Worm (Caenorhabditis elegans) whole organism, late embryonic: Measurements from ENCODE around the gene nhr-270.

Experiments
- C38D4.7 ChIP-seq: fragments of 200-800 bp; sonication (Bioruptor generic); optimal IDR thresholded peaks from 2 replicates; lab custom pipeline; 2018; ENCODE audit warnings: mild to moderate bottlenecking, missing genetic modification characterization, moderate library complexity, missing compliant biosample characterization
- K09A11.1 ChIP-seq: sonication (generic microtip); optimal IDR thresholded peaks from 2 replicates; lab custom pipeline; 2017; ENCODE audit warnings: antibody characterized with exemption, mild to moderate bottlenecking, missing genetic modification characterization, missing compliant biosample characterization; ENCODE audit not compliant: insufficient read depth
- ahr-1 ChIP-seq: sonication (generic microtip); optimal IDR thresholded peaks from 2 replicates; lab custom pipeline; 2016; ENCODE audit warnings: missing genetic modification characterization, missing compliant biosample characterization
- ama-1 ChIP-seq: fragments of 150-350 bp; optimal IDR thresholded peaks from 2 replicates; lab custom pipeline; 2014
- ceh-18 ChIP-seq: sonication (generic microtip); optimal IDR thresholded peaks from 2 replicates; lab custom pipeline; 2016; ENCODE audit warnings: missing genetic modification characterization, missing compliant biosample characterization
- ceh-19 ChIP-seq: fragments of 200-800 bp; sonication (Bioruptor generic); optimal IDR thresholded peaks from 2 replicates; lab custom pipeline; 2018; ENCODE audit warnings: mild to moderate bottlenecking, missing genetic modification characterization, missing compliant biosample characterization
- ceh-2 ChIP-seq: sonication (generic microtip); optimal IDR thresholded peaks from 2 replicates; lab custom pipeline; 2016; ENCODE audit warnings: missing genotype, missing genetic modification characterization, missing compliant biosample characterization
- ceh-22 ChIP-seq: sonication (generic microtip); optimal IDR thresholded peaks from 2 replicates; lab custom pipeline; 2017; ENCODE audit warnings: missing biosample characterization, missing genetic modification characterization
- ceh-24 ChIP-seq: sonication (generic microtip); optimal IDR thresholded peaks from 2 replicates; lab custom pipeline; 2016; ENCODE audit warnings: mild to moderate bottlenecking, missing genetic modification characterization, missing compliant biosample characterization
- ceh-31 ChIP-seq: sonication (generic microtip); optimal IDR thresholded peaks from 2 replicates; lab custom pipeline; 2016; ENCODE audit warnings: missing genetic modification characterization, missing compliant biosample characterization
- ceh-34 ChIP-seq: sonication (generic microtip); optimal IDR thresholded peaks from 2 replicates; lab custom pipeline; 2016; ENCODE audit warnings: mild to moderate bottlenecking, missing genetic modification characterization, missing compliant biosample characterization
- ceh-48 ChIP-seq: sonication (generic microtip); optimal IDR thresholded peaks from 2 replicates; lab custom pipeline; 2016; ENCODE audit warnings: missing genetic modification characterization, inconsistent platforms, missing compliant biosample characterization
- ceh-9 ChIP-seq: sonication (generic microtip); optimal IDR thresholded peaks from 2 replicates; lab custom pipeline; 2016; ENCODE audit warnings: mild to moderate bottlenecking, missing genetic modification characterization, inconsistent platforms, missing compliant biosample characterization
- dmd-4 ChIP-seq: sonication (generic microtip); optimal IDR thresholded peaks from 2 replicates; lab custom pipeline; 2016; ENCODE audit warnings: borderline replicate concordance, missing genetic modification characterization, missing compliant biosample characterization
- dve-1 ChIP-seq: sonication (generic microtip); optimal IDR thresholded peaks from 2 replicates; lab custom pipeline; 2017; ENCODE audit warnings: antibody characterized with exemption, mild to moderate bottlenecking, missing genetic modification characterization, missing compliant biosample characterization
- elt-2 ChIP-seq: sonication (generic microtip); optimal IDR thresholded peaks from 2 replicates; lab custom pipeline; 2016; ENCODE audit warnings: missing genetic modification reagents, missing genetic modification characterization, missing compliant biosample characterization
- ets-4 ChIP-seq: sonication (generic microtip); optimal IDR thresholded peaks from 2 replicates; lab custom pipeline; 2016; ENCODE audit warnings: missing genetic modification characterization, missing compliant biosample characterization
- eyg-1 ChIP-seq: sonication (generic microtip); optimal IDR thresholded peaks from 2 replicates; lab custom pipeline; 2016; ENCODE audit warnings: missing genotype, missing genetic modification characterization, missing compliant biosample characterization
- fax-1 ChIP-seq: sonication (generic microtip); optimal IDR thresholded peaks from 2 replicates; lab custom pipeline; 2016; ENCODE audit warnings: missing genotype, missing genetic modification characterization, missing compliant biosample characterization
- fkh-10 ChIP-seq: fragments of 150-350 bp; optimal IDR thresholded peaks from 2 replicates; lab custom pipeline; 2014; ENCODE audit warnings: missing biosample characterization, missing genetic modification reagents, missing genetic modification characterization
- gmeb-2 ChIP-seq: sonication (generic microtip); optimal IDR thresholded peaks from 2 replicates; lab custom pipeline; 2016; ENCODE audit warnings: missing genetic modification characterization, inconsistent platforms, missing compliant biosample characterization
- hlh-13 ChIP-seq: fragments of 200-800 bp; sonication (Bioruptor generic); optimal IDR thresholded peaks from 2 replicates; lab custom pipeline; 2018; ENCODE audit warnings: mild to moderate bottlenecking, missing genetic modification characterization, missing compliant biosample characterization
- hlh-15 ChIP-seq: sonication (generic microtip); optimal IDR thresholded peaks from 2 replicates; lab custom pipeline; 2016; ENCODE audit warnings: missing genetic modification characterization, missing compliant biosample characterization
- lim-6 ChIP-seq: sonication (generic microtip); optimal IDR thresholded peaks from 2 replicates; lab custom pipeline; 2016; ENCODE audit warnings: missing genetic modification characterization, missing compliant biosample characterization
- lin-11 ChIP-seq: fragments of 200-800 bp; sonication (Bioruptor generic); optimal IDR thresholded peaks from 2 replicates; lab custom pipeline; 2018; ENCODE audit warnings: mild to moderate bottlenecking, missing genetic modification characterization, missing compliant biosample characterization
- mec-3 ChIP-seq: sonication (generic microtip); optimal IDR thresholded peaks from 2 replicates; lab custom pipeline; 2016; ENCODE audit warnings: borderline replicate concordance, missing genetic modification characterization, missing compliant biosample characterization
- nhr-11 ChIP-seq: fragments of 150-350 bp; optimal IDR thresholded peaks from 2 replicates; lab custom pipeline; 2014; ENCODE audit warnings: missing biosample characterization, missing genetic modification characterization
- nhr-232 ChIP-seq: sonication (generic microtip); optimal IDR thresholded peaks from 2 replicates; lab custom pipeline; 2016; ENCODE audit warnings: missing genetic modification characterization, missing compliant biosample characterization
- npax-4 ChIP-seq: sonication (generic microtip); optimal IDR thresholded peaks from 2 replicates; lab custom pipeline; 2016; ENCODE audit warnings: missing genetic modification characterization, missing compliant biosample characterization
- odd-2 ChIP-seq: sonication (generic microtip); optimal IDR thresholded peaks from 2 replicates; lab custom pipeline; 2017; ENCODE audit warnings: antibody characterized with exemption, mild to moderate bottlenecking, missing genetic modification characterization, missing compliant biosample characterization
- pax-1 ChIP-seq: fragments of 150-350 bp; optimal IDR thresholded peaks from 2 replicates; lab custom pipeline; 2014; ENCODE audit warnings: missing biosample characterization, missing genetic modification characterization
- pha-2 ChIP-seq: sonication (generic microtip); optimal IDR thresholded peaks from 2 replicates; lab custom pipeline; 2017; ENCODE audit warnings: mild to moderate bottlenecking, missing genetic modification characterization, missing compliant biosample characterization
- pqm-1 ChIP-seq: sonication (generic microtip); optimal IDR thresholded peaks from 2 replicates; lab custom pipeline; 2016; ENCODE audit warnings: missing genetic modification characterization, missing compliant biosample characterization
- ref-2 ChIP-seq: sonication (generic microtip); optimal IDR thresholded peaks from 2 replicates; lab custom pipeline; 2016; ENCODE audit warnings: missing genetic modification characterization, missing compliant biosample characterization
- sdc-2 ChIP-seq: sonication (generic microtip); optimal IDR thresholded peaks from 2 replicates; lab custom pipeline; 2016; ENCODE audit warnings: missing genotype, missing genetic modification characterization, missing compliant biosample characterization
- syd-9 ChIP-seq: sonication (generic microtip); optimal IDR thresholded peaks from 2 replicates; lab custom pipeline; 2016; ENCODE audit warnings: mild to moderate bottlenecking, missing genetic modification characterization, moderate library complexity, missing compliant biosample characterization
- tbx-2 ChIP-seq: sonication (generic microtip); optimal IDR thresholded peaks from 2 replicates; lab custom pipeline; 2016; ENCODE audit warnings: missing genetic modification characterization, missing compliant biosample characterization
- ttx-3 ChIP-seq: sonication (generic microtip); optimal IDR thresholded peaks from 2 replicates; lab custom pipeline; 2016; ENCODE audit warnings: missing genetic modification reagents, missing genetic modification characterization, missing compliant biosample characterization
- unc-55 ChIP-seq: sonication (generic microtip); optimal IDR thresholded peaks from 2 replicates; lab custom pipeline; 2017; ENCODE audit warnings: missing biosample characterization, missing genetic modification reagents, missing genetic modification characterization
- unc-86 ChIP-seq: sonication (generic microtip); optimal IDR thresholded peaks from 2 replicates; lab custom pipeline; 2016; ENCODE audit warnings: missing genetic modification characterization, missing compliant biosample characterization
- zip-5 ChIP-seq: sonication (generic microtip); optimal IDR thresholded peaks from 2 replicates; lab custom pipeline; 2016; ENCODE audit warnings: missing genetic modification characterization, missing compliant biosample characterization
- ztf-16 ChIP-seq: sonication (generic microtip); optimal IDR thresholded peaks from 2 replicates; lab custom pipeline; 2017; ENCODE audit warnings: missing genetic modification characterization, missing compliant biosample characterization

nhr-270 gene

DNA sequence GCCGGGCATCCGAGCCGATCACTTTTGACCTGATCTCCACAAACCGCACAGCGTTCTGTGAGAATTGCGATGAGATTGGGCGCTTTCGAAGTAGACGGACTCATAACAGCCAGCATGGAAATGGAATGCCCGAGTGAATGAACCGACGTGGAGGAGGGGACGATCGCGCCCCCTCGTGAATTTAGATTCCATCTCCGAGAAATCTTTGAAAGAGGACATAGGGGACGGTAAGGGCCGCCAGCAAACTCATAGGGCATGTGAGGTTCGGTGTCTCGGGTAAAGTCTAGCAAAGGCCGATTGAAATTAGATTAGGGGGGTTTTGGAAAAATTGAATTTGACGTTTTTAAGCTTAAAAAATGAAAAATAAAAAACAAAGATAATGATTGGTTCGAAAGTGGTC is at the start of gene nhr-270:
nhr-270 (minus strand) TSS at position 257 of the 400 bp plus-strand sequence.
- TF ChIP-seq C38D4.7 (GFP tag; lab: Kevin White, UChicago): no peak

DNA sequence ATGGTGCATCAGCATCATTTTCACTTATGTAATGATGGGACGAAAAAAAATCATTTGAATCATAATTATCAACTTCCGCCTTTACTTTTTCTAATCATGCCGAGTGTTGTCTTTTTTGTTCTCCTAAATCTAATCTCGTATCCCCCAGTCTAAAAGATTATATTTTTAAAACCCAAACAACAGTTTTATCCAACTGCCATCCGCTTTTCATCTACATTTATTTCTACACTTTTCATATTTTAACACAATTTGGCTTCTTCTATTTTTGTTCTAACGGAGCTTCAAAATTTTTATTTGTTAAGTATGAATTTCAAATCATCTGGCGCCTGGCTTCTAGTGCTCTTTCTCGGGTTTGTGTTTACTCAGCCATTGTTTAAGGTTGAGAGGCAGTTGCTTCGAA is 47.6 kb upstream of the nhr-270 start, which contains the start of gene K09C6.3:
K09C6.3 (plus strand) TSS at position 301 of the 400 bp plus-strand sequence.
- no peak for TF ChIP-seq zip-5 (tag; lab: Kevin White, UChicago)
- no peak for TF ChIP-seq unc-86 (tag; lab: Kevin White, UChicago)
- TF ChIP-seq ztf-16: no peak
- TF ChIP-seq gmeb-2 (tag; lab: Kevin White, UChicago): no peak
- TF ChIP-seq unc-55 (GFP tag; lab: Kevin White, UChicago): no peak
- no peak for TF ChIP-seq K09A11.1 (tag; lab: Kevin White, UChicago)
- TF ChIP-seq ceh-19: no peak
- no peak for TF ChIP-seq elt-2 (tag; lab: Kevin White, UChicago)
- no peak for TF ChIP-seq pqm-1 (tag; lab: Kevin White, UChicago)
- TF ChIP-seq dmd-4 (tag; lab: Kevin White, UChicago): no peak
- TF ChIP-seq pha-2 (tag; lab: Kevin White, UChicago): no peak
- no peak for TF ChIP-seq ama-1
- no peak for TF ChIP-seq hlh-15 (tag; lab: Kevin White, UChicago)
- no peak for TF ChIP-seq ref-2 (tag; lab: Kevin White, UChicago)
- TF ChIP-seq ceh-22 (tag; lab: Kevin White, UChicago): no peak
- TF ChIP-seq ttx-3 (tag; lab: Kevin White, UChicago): no peak
- no peak for TF ChIP-seq fax-1 (tag; lab: Kevin White, UChicago)

DNA sequence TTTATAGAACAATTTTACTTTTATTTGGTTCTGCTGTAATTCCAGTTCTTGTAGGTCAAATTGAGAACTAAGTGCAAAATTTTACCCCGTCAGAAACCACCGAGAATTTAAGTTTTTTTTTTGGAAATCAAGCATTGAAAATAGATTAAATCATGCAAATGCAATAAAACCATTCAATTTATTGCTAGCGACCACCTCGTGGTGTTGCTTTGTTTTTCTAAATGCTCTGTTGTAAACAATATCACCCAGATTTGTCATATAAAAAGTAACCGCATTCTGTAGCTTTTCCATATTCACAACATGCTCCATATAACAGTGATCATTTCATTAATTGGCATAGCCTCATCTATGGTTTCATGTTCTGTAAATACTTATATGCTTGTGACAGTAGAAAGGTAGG is 45.0 kb upstream of the nhr-270 start, which contains the start of gene srbc-12:
srbc-12 (plus strand) TSS at position 301 of the 400 bp plus-strand sequence.
- TF ChIP-seq nhr-232 (tag; lab: Kevin White, UChicago) (no peak), ceh-24 (no peak), ceh-48 (tag; lab: Kevin White, UChicago) (no peak), mec-3 (tag; lab: Kevin White, UChicago) (no peak), lim-6 (tag; lab: Kevin White, UChicago) (no peak), eyg-1 (tag; lab: Kevin White, UChicago) (no peak), ceh-18 (no peak), ceh-19 (no peak), fkh-10 (GFP tag; lab: Kevin White, UChicago) (no peak), npax-4 (tag; lab: Kevin White, UChicago) (no peak), ceh-2 (tag; lab: Kevin White, UChicago) (no peak), pax-1 (no peak), syd-9 (no peak), unc-86 (tag; lab: Kevin White, UChicago) (no peak), odd-2 (no peak), ceh-31 (no peak), ahr-1 (tag; lab: Kevin White, UChicago) (no peak), ets-4 (no peak)

DNA sequence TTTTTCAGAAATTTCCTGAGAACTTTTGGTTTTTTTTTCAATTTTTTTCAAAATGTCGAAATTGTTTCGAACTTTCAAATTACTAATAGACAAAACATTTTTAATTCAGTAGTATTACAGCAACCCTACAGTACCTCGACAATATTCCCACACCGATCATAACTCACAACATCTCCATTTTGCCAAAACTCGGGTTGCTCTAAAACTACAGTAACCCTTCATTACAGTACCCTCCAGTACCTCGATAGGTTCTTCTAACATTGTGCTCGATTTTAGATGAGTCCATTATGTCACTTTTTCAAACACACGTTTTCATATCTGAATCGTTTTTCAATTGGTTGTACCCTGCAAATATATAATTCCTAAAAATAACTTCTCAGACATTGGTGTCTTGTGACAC is 44.5 kb upstream of the nhr-270 start:
- TF ChIP-seq tbx-2: no peak
- TF ChIP-seq eyg-1 (tag; lab: Kevin White, UChicago): no peak
- TF ChIP-seq ceh-31: no peak
- no peak for TF ChIP-seq gmeb-2 (tag; lab: Kevin White, UChicago)
- no peak for TF ChIP-seq dve-1 (tag; lab: Kevin White, UChicago)
- TF ChIP-seq ceh-34 (tag; lab: Kevin White, UChicago): no peak
- no peak for TF ChIP-seq lim-6 (tag; lab: Kevin White, UChicago)
- no peak for TF ChIP-seq zip-5 (tag; lab: Kevin White, UChicago)
- no peak for TF ChIP-seq nhr-11 (tag; lab: Kevin White, UChicago)
- no peak for TF ChIP-seq sdc-2 (tag; lab: Kevin White, UChicago)
- no peak for TF ChIP-seq unc-86 (tag; lab: Kevin White, UChicago)
- TF ChIP-seq K09A11.1 (tag; lab: Kevin White, UChicago): no peak
- TF ChIP-seq hlh-13 (GFP tag; lab: Kevin White, UChicago): no peak
- TF ChIP-seq elt-2 (tag; lab: Kevin White, UChicago): no peak
- TF ChIP-seq lin-11: no peak
- no peak for TF ChIP-seq ceh-9 (tag; lab: Kevin White, UChicago)
- TF ChIP-seq unc-55 (GFP tag; lab: Kevin White, UChicago): no peak
